Fruit fly (Drosophila melanogaster) whole organism, embryonic: ENCODE measurements around the gene CG9992.
A peak's percentile ranks its signal among the peaks of the same experiment; 100 is the strongest.

Source experiments
- Abd-B ChIP-seq: fragments of 200-800 bp; sonication (Bioruptor generic); optimal IDR thresholded peaks from 2 replicates; lab custom pipeline; 2018; ENCODE audit warnings: missing biosample characterization, mild to moderate bottlenecking, missing genetic modification characterization, moderate library complexity
- Adf1 ChIP-seq: fragments of 200-800 bp; sonication (Bioruptor generic); IDR thresholded peaks from 2 replicates; pipeline ENCODE4 v1.3.6; 2022; ENCODE audit warnings: missing biosample characterization, missing genetic modification characterization
- Blimp-1 ChIP-seq: fragments of 200-800 bp; sonication (Bioruptor generic); optimal IDR thresholded peaks from 3 replicates; lab custom pipeline; 2018; ENCODE audit warnings: missing biosample characterization, missing genetic modification characterization, mild to moderate bottlenecking, moderate library complexity, missing genetic modification reagents
- CG10147 ChIP-seq: fragments of 200-800 bp; sonication (Bioruptor generic); optimal IDR thresholded peaks from 2 replicates; lab custom pipeline; 2019; ENCODE audit warnings: missing biosample characterization, mild to moderate bottlenecking, missing genetic modification characterization, moderate library complexity
- CG10321 ChIP-seq: fragments of 200-800 bp; sonication (Bioruptor generic); IDR thresholded peaks from 2 replicates; pipeline ENCODE4 v1.3.6; 2022; ENCODE audit warnings: missing biosample characterization, missing genetic modification characterization
- CG10431 ChIP-seq: fragments of 200-800 bp; sonication (Bioruptor generic); optimal IDR thresholded peaks from 3 replicates; lab custom pipeline; 2018; ENCODE audit warnings: missing biosample characterization, mild to moderate bottlenecking, missing genetic modification characterization
- CG10654 ChIP-seq: fragments of 200-800 bp; sonication (Bioruptor generic); optimal IDR thresholded peaks from 2 replicates; lab custom pipeline; 2016; ENCODE audit warnings: missing biosample characterization, missing genetic modification characterization
- CG11456 ChIP-seq: fragments of 200-800 bp; sonication (Bioruptor generic); IDR thresholded peaks from 3 replicates; pipeline ENCODE4 v1.3.6; 2022; ENCODE audit warnings: missing biosample characterization, missing genetic modification characterization
- CG1233 ChIP-seq: fragments of 200-800 bp; sonication (Bioruptor generic); optimal IDR thresholded peaks from 4 replicates; lab custom pipeline; 2018; ENCODE audit warnings: missing biosample characterization, mild to moderate bottlenecking, missing genetic modification characterization
- CG12391 ChIP-seq: fragments of 200-800 bp; sonication (Bioruptor generic); optimal IDR thresholded peaks from 3 replicates; lab custom pipeline; 2018; ENCODE audit warnings: missing biosample characterization, mild to moderate bottlenecking, missing genetic modification characterization, moderate library complexity
- CG13296 ChIP-seq: fragments of 200-800 bp; sonication (Bioruptor generic); optimal IDR thresholded peaks from 3 replicates; lab custom pipeline; 2018; ENCODE audit warnings: missing biosample characterization, mild to moderate bottlenecking, missing genetic modification characterization
- CG1602 ChIP-seq: fragments of 200-800 bp; sonication (Bioruptor generic); optimal IDR thresholded peaks from 3 replicates; lab custom pipeline; 2016; ENCODE audit warnings: missing biosample characterization, missing genetic modification characterization
- CG1647 ChIP-seq: fragments of 200-800 bp; sonication (Bioruptor generic); optimal IDR thresholded peaks from 3 replicates; lab custom pipeline; 2016; ENCODE audit warnings: missing biosample characterization, missing genetic modification characterization
- CG18011 ChIP-seq: fragments of 200-800 bp; sonication (Bioruptor generic); optimal IDR thresholded peaks from 2 replicates; lab custom pipeline; 2017; ENCODE audit warnings: missing biosample characterization, missing genetic modification characterization, mild to moderate bottlenecking, moderate library complexity, missing genotype
- CG18476 ChIP-seq: fragments of 200-800 bp; sonication (Bioruptor generic); optimal IDR thresholded peaks from 2 replicates; lab custom pipeline; 2016; ENCODE audit warnings: missing biosample characterization, mild to moderate bottlenecking, missing genetic modification characterization
- CG4360 ChIP-seq: fragments of 200-800 bp; sonication (Bioruptor generic); IDR thresholded peaks from 2 replicates; pipeline ENCODE4 v1.3.6; 2022; ENCODE audit warnings: missing biosample characterization, missing genetic modification characterization
- CG5953 ChIP-seq: fragments of 200-800 bp; sonication (Bioruptor generic); IDR thresholded peaks from 2 replicates; pipeline ENCODE4 v1.3.6; 2022; ENCODE audit warnings: missing biosample characterization, missing genetic modification characterization
- CG7556 ChIP-seq: fragments of 200-800 bp; sonication (Bioruptor generic); optimal IDR thresholded peaks from 2 replicates; lab custom pipeline; 2017; ENCODE audit warnings: missing biosample characterization, mild to moderate bottlenecking, missing genetic modification characterization
- CG7745 ChIP-seq: fragments of 200-800 bp; sonication (Bioruptor generic); optimal IDR thresholded peaks from 2 replicates; lab custom pipeline; 2018; ENCODE audit warnings: missing biosample characterization, mild to moderate bottlenecking, missing genetic modification characterization, moderate library complexity
- CG7928 ChIP-seq: fragments of 200-800 bp; sonication (Bioruptor generic); optimal IDR thresholded peaks from 2 replicates; lab custom pipeline; 2017; ENCODE audit warnings: missing biosample characterization, mild to moderate bottlenecking, missing genetic modification characterization
- Eip74EF ChIP-seq, 2 experiments: fragments of 200-800 bp in 1 of 2; fragments of >200 bp in 1 of 2; sonication (Bioruptor generic) in 1 of 2; optimal IDR thresholded peaks; 2 replicates each; lab custom pipeline; 2017 to 2019; ENCODE audit warnings: missing biosample characterization in 2 of 2, missing genetic modification characterization in 2 of 2, mild to moderate bottlenecking in 1 of 2, moderate library complexity in 1 of 2
- Gug ChIP-seq: fragments of 200-800 bp; sonication (Bioruptor generic); IDR thresholded peaks from 4 replicates; pipeline ENCODE4 v1.3.6; 2022; ENCODE audit warnings: missing biosample characterization, missing genetic modification characterization
- Jarid2 ChIP-seq: fragments of 200-800 bp; sonication (Bioruptor generic); optimal IDR thresholded peaks from 3 replicates; lab custom pipeline; 2017; ENCODE audit warnings: mild to moderate bottlenecking, missing biosample characterization, missing genetic modification reagents, missing genetic modification characterization
- Myb ChIP-seq: fragments of 200-800 bp; sonication (Bioruptor generic); optimal IDR thresholded peaks from 2 replicates; lab custom pipeline; 2016; ENCODE audit warnings: missing biosample characterization, missing genetic modification characterization
- NfI ChIP-seq: fragments of 200-800 bp; sonication (Bioruptor generic); optimal IDR thresholded peaks from 3 replicates; lab custom pipeline; 2018; ENCODE audit warnings: missing biosample characterization, mild to moderate bottlenecking, missing genetic modification characterization, moderate library complexity
- Scr ChIP-seq: fragments of 200-800 bp; sonication (Bioruptor generic); IDR thresholded peaks from 2 replicates; pipeline ENCODE4 v1.3.6; 2022; ENCODE audit warnings: missing biosample characterization, missing genetic modification characterization; ENCODE audit not compliant: partially characterized antibody
- Sin3A ChIP-seq: fragments of >200 bp; optimal IDR thresholded peaks from 2 replicates; lab custom pipeline; 2018
- Stat92E ChIP-seq, 3 experiments: fragments of >200 bp in 2 of 3; fragments of 200-800 bp in 1 of 3; sonication (Bioruptor generic) in 1 of 3; optimal IDR thresholded peaks; 2 replicates each; lab custom pipeline; 2017 to 2019; ENCODE audit warnings: missing biosample characterization in 3 of 3, missing genetic modification characterization in 3 of 3, mild to moderate bottlenecking in 1 of 3, moderate library complexity in 1 of 3
- TFAM ChIP-seq: fragments of 200-800 bp; sonication (Bioruptor generic); optimal IDR thresholded peaks from 2 replicates; lab custom pipeline; 2017; ENCODE audit warnings: missing biosample characterization, missing genetic modification characterization, inconsistent platforms
- ab ChIP-seq: fragments of 200-800 bp; sonication (Bioruptor generic); optimal IDR thresholded peaks from 2 replicates; lab custom pipeline; 2016; ENCODE audit warnings: missing biosample characterization, missing genetic modification characterization
- bab2 ChIP-seq: fragments of 200-800 bp; sonication (Bioruptor generic); optimal IDR thresholded peaks from 2 replicates; lab custom pipeline; 2016; ENCODE audit warnings: missing biosample characterization, missing genetic modification characterization
- br ChIP-seq: fragments of >200 bp; optimal IDR thresholded peaks from 2 replicates; lab custom pipeline; 2017
- dmrt99B ChIP-seq: fragments of 200-800 bp; sonication (Bioruptor generic); optimal IDR thresholded peaks from 2 replicates; lab custom pipeline; 2018; ENCODE audit warnings: missing biosample characterization, mild to moderate bottlenecking, missing genetic modification characterization, moderate library complexity
- ewg ChIP-seq: fragments of 200-800 bp; sonication (Bioruptor generic); optimal IDR thresholded peaks from 3 replicates; lab custom pipeline; 2017; ENCODE audit warnings: mild to moderate bottlenecking, missing biosample characterization, missing genetic modification reagents, missing genetic modification characterization
- h ChIP-seq: fragments of >200 bp; optimal IDR thresholded peaks from 2 replicates; lab custom pipeline; 2017
- hth ChIP-seq: fragments of >200 bp; optimal IDR thresholded peaks from 2 replicates; lab custom pipeline; 2017; ENCODE audit warnings: inconsistent platforms
- jumu ChIP-seq: fragments of 200-800 bp; sonication (Bioruptor generic); optimal IDR thresholded peaks from 3 replicates; lab custom pipeline; 2016; ENCODE audit warnings: missing biosample characterization, missing genetic modification characterization
- knrl ChIP-seq: fragments of 200-800 bp; sonication (Bioruptor generic); IDR thresholded peaks from 3 replicates; pipeline ENCODE4 v1.3.6; 2022; ENCODE audit warnings: missing biosample characterization, missing genetic modification characterization; ENCODE audit not compliant: partially characterized antibody
- otp ChIP-seq: fragments of 200-800 bp; sonication (Bioruptor generic); IDR thresholded peaks from 3 replicates; pipeline ENCODE4, ENCODE4 v1.3.6; 2022; ENCODE audit warnings: missing biosample characterization, missing genetic modification characterization
- pnt ChIP-seq: fragments of 200-800 bp; sonication (Bioruptor generic); optimal IDR thresholded peaks from 3 replicates; lab custom pipeline; 2016; ENCODE audit warnings: missing biosample characterization, missing genetic modification characterization
- prd ChIP-seq, 3 experiments: fragments of >200 bp in 2 of 3; fragments of 200-800 bp in 1 of 3; sonication (Bioruptor generic) in 1 of 3; optimal IDR thresholded peaks in 2 of 3; IDR thresholded peaks in 1 of 3; 2 replicates in 2 of 3; 3 replicates in 1 of 3; pipeline versions ENCODE4 v1.3.6 to Lab custom; 2017 to 2022; ENCODE audit warnings: missing biosample characterization in 1 of 3, missing genetic modification characterization in 1 of 3
- ranshi ChIP-seq: fragments of 200-800 bp; sonication (Bioruptor generic); IDR thresholded peaks from 2 replicates; pipeline ENCODE4 v1.3.6; 2022; ENCODE audit warnings: missing biosample characterization, missing genetic modification characterization
- shn ChIP-seq: fragments of 200-800 bp; sonication (Bioruptor generic); optimal IDR thresholded peaks from 3 replicates; lab custom pipeline; 2016; ENCODE audit warnings: missing biosample characterization, missing genetic modification characterization
- sisA ChIP-seq: fragments of 200-800 bp; sonication (Bioruptor generic); IDR thresholded peaks from 2 replicates; pipeline ENCODE4 v1.3.6; 2022; ENCODE audit warnings: missing biosample characterization, missing genetic modification characterization
- sna ChIP-seq: fragments of 200-800 bp; sonication (Bioruptor generic); IDR thresholded peaks from 2 replicates; pipeline ENCODE4 v1.3.6; 2022; ENCODE audit warnings: missing biosample characterization, missing genetic modification characterization; ENCODE audit not compliant: partially characterized antibody
- sug ChIP-seq: fragments of 200-800 bp; optimal IDR thresholded peaks from 2 replicates; lab custom pipeline; 2019; ENCODE audit warnings: missing biosample characterization, mild to moderate bottlenecking, missing genetic modification characterization, moderate library complexity
- tgo ChIP-seq: fragments of 200-800 bp; sonication (Bioruptor generic); IDR thresholded peaks from 3 replicates; pipeline ENCODE4 v1.3.6; 2022; ENCODE audit warnings: missing biosample characterization, missing genetic modification characterization
- toy ChIP-seq: fragments of 200-800 bp; sonication (Bioruptor generic); IDR thresholded peaks from 2 replicates; pipeline ENCODE4 v1.3.6; 2022; ENCODE audit warnings: missing biosample characterization, missing genetic modification characterization
- tup ChIP-seq: fragments of 200-800 bp; sonication (Bioruptor generic); optimal IDR thresholded peaks from 2 replicates; lab custom pipeline; 2016; ENCODE audit warnings: missing biosample characterization, mild to moderate bottlenecking, missing genetic modification characterization, moderate library complexity
- twi ChIP-seq: fragments of 200-800 bp; optimal IDR thresholded peaks from 2 replicates; lab custom pipeline; 2019; ENCODE audit warnings: missing biosample characterization, mild to moderate bottlenecking, missing genetic modification characterization, moderate library complexity

The CG9992 gene

dm6 chrX:16403811-16404420, 19.2 kb upstream of the CG9992 start (continued):
- TF ChIP-seq CG12391 (tag; lab: Kevin White, UChicago) (peak; percentile 84), otp (GFP tag; lab: Robert Waterston, UW) (peak; percentile 67; the same call in 2 of the 3 replicates), Abd-B (GFP tag; lab: Kevin White, UChicago) (peak; percentile 63), sna (no peak), NfI (GFP tag; lab: Kevin White, UChicago) (peak; percentile 71), CG13296 (GFP tag; lab: Kevin White, UChicago) (peak; percentile 71), Scr (GFP tag; lab: Robert Waterston, UW) (no peak), CG18476 (GFP tag; lab: Kevin White, UChicago) (peak; percentile 68), CG5953 (GFP tag; lab: Robert Waterston, UW) (peak; percentile 81), pnt (peak; percentile 43), sisA (peak; percentile 58), Adf1 (GFP tag; lab: Robert Waterston, UW) (peak; percentile 50), CG11456 (GFP tag; lab: Robert Waterston, UW) (peak; percentile 76), knrl (no peak), ewg (GFP tag; lab: Kevin White, UChicago) (peak; percentile 56), CG10654 (GFP tag; lab: Kevin White, UChicago) (peak; percentile 60), prd (optimal IDR thresholded peaks at IDR 0.05; lab: Kevin White, UChicago) (no peak), prd (GFP tag; IDR thresholded peaks at IDR 0.05; lab: Robert Waterston, UW) (peak; percentile 80), h (lab: Kevin White, UChicago) (no peak), Stat92E (GFP tag; optimal IDR thresholded peaks at IDR 0.05; lab: Kevin White, UChicago) (no peak), twi (tag; lab: Kevin White, UChicago) (no peak), CG10321 (GFP tag; lab: Robert Waterston, UW) (peak; percentile 47; the same call in 1 of the 2 replicates), Blimp-1 (GFP tag; lab: Kevin White, UChicago) (no peak), shn (GFP tag; lab: Kevin White, UChicago) (no peak), CG7928 (GFP tag; lab: Kevin White, UChicago) (peak; percentile 49), CG18011 (GFP tag; lab: Kevin White, UChicago) (peak; percentile 5), CG1602 (peak; percentile 54), tup (GFP tag; lab: Kevin White, UChicago) (peak; percentile 37), Sin3A (no peak), sug (tag; lab: Kevin White, UChicago) (peak; percentile 70), hth (lab: Kevin White, UChicago) (no peak), CG4360 (GFP tag; lab: Robert Waterston, UW) (no peak), tgo (GFP tag; lab: Robert Waterston, UW) (peak; percentile 84), toy (GFP tag; lab: Robert Waterston, UW) (0 out of 2 replicates have a peak, but pooled peaks have one; percentile 36), Myb (GFP tag; lab: Kevin White, UChicago) (peak; percentile 24), ab (no peak), ranshi (GFP tag; lab: Robert Waterston, UW) (peak; percentile 87), CG10147 (no peak), CG7745 (no peak), CG1647 (GFP tag; lab: Kevin White, UChicago) (peak; percentile 62), TFAM (no peak), Eip74EF (GFP tag; optimal IDR thresholded peaks at IDR 0.05; lab: Kevin White, UChicago) (peak in 1 of 2 experiments; percentile 74), CG7556 (peak; percentile 83), CG1233 (GFP tag; lab: Kevin White, UChicago) (peak; percentile 60), br (no peak), jumu (GFP tag; lab: Kevin White, UChicago) (peak; percentile 39), bab2 (peak; percentile 58), Jarid2 (GFP tag; lab: Kevin White, UChicago) (peak; percentile 20), CG10431 (GFP tag; lab: Kevin White, UChicago) (no peak), dmrt99B (peak; percentile 86), Gug (GFP tag; lab: Robert Waterston, UW) (peak; percentile 46; the same call in 1 of the 4 replicates)
